Worm (Caenorhabditis elegans): Measurements from ENCODE around the gene mlt-8.

mlt-8 gene

DNA sequence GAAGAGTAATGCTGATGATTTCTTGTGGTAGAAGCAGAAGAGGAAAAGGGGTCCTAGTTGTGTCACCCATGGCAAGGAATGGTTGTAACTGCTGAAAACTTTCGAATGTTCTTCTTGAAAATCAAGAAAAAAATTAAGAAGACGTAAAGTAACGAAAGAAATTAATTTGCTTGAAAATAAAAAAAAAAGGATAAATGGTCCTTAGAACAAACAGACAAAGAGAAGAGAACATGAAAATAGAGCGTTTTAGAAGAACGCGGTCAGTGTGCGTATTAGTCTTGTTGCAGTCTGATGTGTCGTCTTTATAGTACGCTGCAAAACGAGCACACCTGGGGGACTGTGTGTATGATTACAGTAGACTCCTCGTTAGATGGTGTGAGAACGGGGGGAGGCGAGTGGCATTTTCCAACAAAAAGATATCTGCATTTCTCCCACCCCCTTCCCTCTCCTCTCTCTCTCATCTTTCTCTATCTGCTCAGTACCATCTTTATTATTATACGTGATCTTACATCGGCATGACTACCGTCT lies 12.5 kb upstream of the mlt-8 start, which contains the start of the genes W08F4.12 and W08F4.13:
Gene W08F4.12, minus strand, starts transcription at position 101 of the 528 bp plus-strand sequence.
Gene W08F4.13, plus strand, starts transcription at position 478 of the 528 bp plus-strand sequence.
- TF ChIP-seq dao-5 (tag; optimal IDR thresholded peaks at IDR 0.05) (no peak), him-1 (tag; optimal IDR thresholded peaks at IDR 0.05) (no peak), W03F9.2 (tag; optimal IDR thresholded peaks at IDR 0.05) (no peak)

DNA sequence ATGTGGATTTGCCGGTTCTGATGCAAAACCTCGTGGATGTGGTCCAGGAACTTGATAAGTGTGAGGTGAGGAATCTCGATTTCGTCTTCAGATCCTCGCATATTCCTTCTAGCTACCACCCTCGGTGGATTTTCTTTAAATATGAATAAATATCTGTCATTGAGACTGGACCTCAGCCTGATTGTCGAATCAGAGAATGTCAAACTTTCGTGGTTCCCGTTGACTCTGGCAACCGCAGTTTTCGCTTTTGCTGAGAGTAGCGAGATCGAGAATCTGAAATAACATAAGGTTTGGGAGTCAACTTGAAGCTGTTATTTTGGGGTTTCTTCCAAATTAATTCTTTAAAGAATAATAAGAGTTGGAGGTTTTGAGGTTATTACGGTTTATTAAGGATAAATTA lies 10.7 kb upstream of the mlt-8 start, which contains the start of gene fbxb-14:
Gene fbxb-14, minus strand, starts transcription at position 101 of the 400 bp plus-strand sequence.
- TF ChIP-seq him-1 (tag; optimal IDR thresholded peaks at IDR 0.05) (no peak), dao-5 (tag; optimal IDR thresholded peaks at IDR 0.05) (no peak), W03F9.2 (tag; optimal IDR thresholded peaks at IDR 0.05) (no peak)

DNA sequence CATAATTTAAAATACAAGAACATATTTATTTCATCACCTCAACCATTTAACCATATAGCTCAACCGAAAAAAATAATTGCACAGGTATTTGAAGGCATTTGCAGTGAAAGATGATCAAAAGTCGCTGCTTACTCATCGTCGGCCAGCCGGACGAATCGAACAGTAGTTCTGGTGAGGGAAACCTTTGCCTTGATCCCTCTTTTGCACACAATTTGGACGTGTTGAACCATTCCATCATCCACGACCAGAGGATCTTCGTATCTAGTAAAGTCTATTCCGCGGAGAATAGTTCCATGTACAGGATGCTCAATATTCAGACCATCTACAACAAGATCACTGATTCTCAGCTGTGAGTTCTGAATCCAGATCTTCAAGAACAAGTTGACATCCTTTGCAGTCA lies 10.1 kb upstream of the mlt-8 start:
- no peak for TF ChIP-seq dao-5 (tag; optimal IDR thresholded peaks at IDR 0.05)
- TF ChIP-seq W03F9.2 (tag; optimal IDR thresholded peaks at IDR 0.05), result no peak
- no peak for TF ChIP-seq him-1 (tag; optimal IDR thresholded peaks at IDR 0.05)

- TF ChIP-seq him-1 (tag; optimal IDR thresholded peaks at IDR 0.05), result no peak
- TF ChIP-seq W03F9.2 (tag; optimal IDR thresholded peaks at IDR 0.05), result no peak
- no peak for TF ChIP-seq dao-5 (tag; optimal IDR thresholded peaks at IDR 0.05)
These were observed 8.3 kb upstream of the mlt-8 start, which contains the start of the genes cdc-37 and W08F4.3 for ce11 chrII:580189-580643. Gene cdc-37, minus strand, starts transcription at chrII:580593. Gene W08F4.3, plus strand, starts transcription at chrII:580602.

- TF ChIP-seq W03F9.2 (tag; optimal IDR thresholded peaks at IDR 0.05) (no peak), dao-5 (tag; optimal IDR thresholded peaks at IDR 0.05) (no peak), him-1 (tag; optimal IDR thresholded peaks at IDR 0.05) (no peak)
These were observed 6.9 kb upstream of the mlt-8 start for ce11 chrII:578803-579202.

DNA sequence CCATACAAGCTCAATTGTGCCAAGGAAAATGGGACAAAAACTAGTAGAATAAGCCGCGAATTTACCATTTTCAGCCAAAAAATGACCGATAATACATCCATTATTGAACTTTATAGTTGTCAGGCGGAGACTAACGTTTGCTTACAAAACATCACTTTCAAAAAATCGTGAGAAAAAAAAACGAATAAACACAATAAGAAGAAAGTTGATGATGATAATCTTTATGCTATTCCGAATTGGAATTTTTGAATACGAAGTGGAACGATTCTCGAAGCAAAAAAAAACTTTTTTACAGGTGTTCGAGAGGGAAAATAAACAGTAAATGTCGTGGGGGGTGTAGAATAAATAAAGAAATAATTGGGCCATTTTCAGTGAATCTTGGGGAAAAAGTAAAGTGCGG lies 5.7 kb upstream of the mlt-8 start, which contains the start of gene W08F4.7:
Gene W08F4.7, minus strand, starts transcription at position 101 of the 400 bp plus-strand sequence.
- no peak for TF ChIP-seq him-1 (tag; optimal IDR thresholded peaks at IDR 0.05)
- TF ChIP-seq dao-5 (tag; optimal IDR thresholded peaks at IDR 0.05), result no peak
- no peak for TF ChIP-seq W03F9.2 (tag; optimal IDR thresholded peaks at IDR 0.05)

- TF ChIP-seq dao-5 (tag; optimal IDR thresholded peaks at IDR 0.05), result no peak
- TF ChIP-seq W03F9.2 (tag; optimal IDR thresholded peaks at IDR 0.05), result no peak
- TF ChIP-seq him-1 (tag; optimal IDR thresholded peaks at IDR 0.05), result no peak
These were observed 2.2 kb upstream of the mlt-8 start for ce11 chrII:574064-574463.

ce11 chrII:568776-569175 lies 3.1 kb downstream of the mlt-8 start, which contains the start of gene W08F4.5:
Gene W08F4.5, minus strand, starts transcription at chrII:568876.
- TF ChIP-seq him-1 (tag; optimal IDR thresholded peaks at IDR 0.05) (no peak), W03F9.2 (tag; optimal IDR thresholded peaks at IDR 0.05) (no peak)

DNA sequence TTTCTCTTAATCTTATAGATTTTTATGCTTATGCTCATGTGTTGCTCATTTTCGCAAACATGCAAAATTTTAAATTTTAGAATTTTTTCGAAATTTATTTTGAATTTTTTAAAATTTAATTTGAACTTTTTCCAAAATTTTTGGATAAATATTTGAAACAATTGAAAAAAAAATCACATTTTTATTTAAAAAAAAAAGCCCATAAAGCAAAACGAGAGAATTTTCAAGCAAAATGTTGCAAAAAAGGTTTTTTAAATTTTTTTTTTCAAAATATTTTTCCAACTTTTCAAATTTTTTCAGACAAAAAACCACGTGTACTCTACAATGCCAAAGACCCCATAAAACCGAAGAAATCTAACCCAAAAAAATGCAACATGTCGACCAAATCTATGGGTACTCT lies 15.7 kb downstream of the mlt-8 start, which contains the start of the genes C09E8.1 and C09E8.6:
Gene C09E8.1, plus strand, starts transcription at position 301 of the 400 bp plus-strand sequence.
Gene C09E8.6, plus strand, starts transcription at position 313 of the 400 bp plus-strand sequence.
- TF ChIP-seq him-1 (tag; optimal IDR thresholded peaks at IDR 0.05) (no peak), W03F9.2 (tag; optimal IDR thresholded peaks at IDR 0.05) (no peak), dao-5 (tag; optimal IDR thresholded peaks at IDR 0.05) (no peak)

ce11 chrII:555371-555770 lies 16.5 kb downstream of the mlt-8 start:
- TF ChIP-seq him-1 (tag; optimal IDR thresholded peaks at IDR 0.05), result no peak
- TF ChIP-seq dao-5 (tag; optimal IDR thresholded peaks at IDR 0.05), result no peak
- no peak for TF ChIP-seq W03F9.2 (tag; optimal IDR thresholded peaks at IDR 0.05)

- no peak for TF ChIP-seq dao-5 (tag; optimal IDR thresholded peaks at IDR 0.05)
- no peak for TF ChIP-seq W03F9.2 (tag; optimal IDR thresholded peaks at IDR 0.05)
- no peak for TF ChIP-seq him-1 (tag; optimal IDR thresholded peaks at IDR 0.05)
These were observed 20.5 kb downstream of the mlt-8 start, which contains the start of gene lips-7 for ce11 chrII:551245-551904. Gene lips-7, plus strand, starts transcription at chrII:551854.

- TF ChIP-seq dao-5 (tag; optimal IDR thresholded peaks at IDR 0.05) (no peak), him-1 (tag; optimal IDR thresholded peaks at IDR 0.05) (no peak), W03F9.2 (tag; optimal IDR thresholded peaks at IDR 0.05) (no peak)
These were observed 22.4 kb downstream of the mlt-8 start for ce11 chrII:549501-549900.

- no peak for TF ChIP-seq W03F9.2 (tag; optimal IDR thresholded peaks at IDR 0.05)
- TF ChIP-seq dao-5 (tag; optimal IDR thresholded peaks at IDR 0.05), result no peak
- no peak for TF ChIP-seq him-1 (tag; optimal IDR thresholded peaks at IDR 0.05)
These were observed 25.5 kb downstream of the mlt-8 start, which contains the start of gene mlt-10 for ce11 chrII:546405-546804. Gene mlt-10, plus strand, starts transcription at chrII:546705.

ce11 chrII:542416-542815 lies 29.5 kb downstream of the mlt-8 start:
- no peak for TF ChIP-seq him-1 (tag; optimal IDR thresholded peaks at IDR 0.05)
- TF ChIP-seq dao-5 (tag; optimal IDR thresholded peaks at IDR 0.05), result no peak
- no peak for TF ChIP-seq W03F9.2 (tag; optimal IDR thresholded peaks at IDR 0.05)

Data from whole organism, L4/young adult.